Worm (Caenorhabditis elegans) whole organism, late embryonic: ENCODE data around the gene ddx-17.

ENCODE experiments used
- C08G9.2 ChIP-seq: sonication (generic microtip); optimal IDR thresholded peaks from 2 replicates; lab custom pipeline; 2016; ENCODE audit warnings: mild to moderate bottlenecking, missing genetic modification characterization, moderate library complexity, missing compliant biosample characterization
- F13H6.1 ChIP-seq: sonication (generic microtip); optimal IDR thresholded peaks from 2 replicates; lab custom pipeline; 2016; ENCODE audit warnings: missing genetic modification characterization, missing compliant biosample characterization
- K02D7.2 ChIP-seq: sonication (generic microtip); optimal IDR thresholded peaks from 2 replicates; lab custom pipeline; 2017; ENCODE audit warnings: mild to moderate bottlenecking, missing genetic modification characterization, missing compliant biosample characterization
- Y22D7AL.16 ChIP-seq: sonication (generic microtip); optimal IDR thresholded peaks from 2 replicates; lab custom pipeline; 2016; ENCODE audit warnings: missing genetic modification characterization, missing compliant biosample characterization
- ahr-1 ChIP-seq: sonication (generic microtip); optimal IDR thresholded peaks from 2 replicates; lab custom pipeline; 2016; ENCODE audit warnings: missing genetic modification characterization, missing compliant biosample characterization
- ceh-14 ChIP-seq: sonication (generic microtip); optimal IDR thresholded peaks from 2 replicates; lab custom pipeline; 2016; ENCODE audit warnings: missing genotype, missing genetic modification characterization, missing compliant biosample characterization
- ceh-2 ChIP-seq: sonication (generic microtip); optimal IDR thresholded peaks from 2 replicates; lab custom pipeline; 2016; ENCODE audit warnings: missing genotype, missing genetic modification characterization, missing compliant biosample characterization
- ceh-34 ChIP-seq: sonication (generic microtip); optimal IDR thresholded peaks from 2 replicates; lab custom pipeline; 2016; ENCODE audit warnings: mild to moderate bottlenecking, missing genetic modification characterization, missing compliant biosample characterization
- ceh-48 ChIP-seq: sonication (generic microtip); optimal IDR thresholded peaks from 2 replicates; lab custom pipeline; 2016; ENCODE audit warnings: missing genetic modification characterization, inconsistent platforms, missing compliant biosample characterization
- dmd-4 ChIP-seq: sonication (generic microtip); optimal IDR thresholded peaks from 2 replicates; lab custom pipeline; 2016; ENCODE audit warnings: borderline replicate concordance, missing genetic modification characterization, missing compliant biosample characterization
- elt-2 ChIP-seq: sonication (generic microtip); optimal IDR thresholded peaks from 2 replicates; lab custom pipeline; 2016; ENCODE audit warnings: missing genetic modification reagents, missing genetic modification characterization, missing compliant biosample characterization
- fkh-10 ChIP-seq: fragments of 150-350 bp; optimal IDR thresholded peaks from 2 replicates; lab custom pipeline; 2014; ENCODE audit warnings: missing biosample characterization, missing genetic modification reagents, missing genetic modification characterization
- gmeb-2 ChIP-seq: sonication (generic microtip); optimal IDR thresholded peaks from 2 replicates; lab custom pipeline; 2016; ENCODE audit warnings: missing genetic modification characterization, inconsistent platforms, missing compliant biosample characterization
- hlh-13 ChIP-seq: fragments of 200-800 bp; sonication (Bioruptor generic); optimal IDR thresholded peaks from 2 replicates; lab custom pipeline; 2018; ENCODE audit warnings: mild to moderate bottlenecking, missing genetic modification characterization, missing compliant biosample characterization
- hlh-15 ChIP-seq: sonication (generic microtip); optimal IDR thresholded peaks from 2 replicates; lab custom pipeline; 2016; ENCODE audit warnings: missing genetic modification characterization, missing compliant biosample characterization
- hlh-30 ChIP-seq: sonication (generic microtip); optimal IDR thresholded peaks from 2 replicates; lab custom pipeline; 2017; ENCODE audit warnings: antibody characterized with exemption, missing genetic modification characterization, missing compliant biosample characterization; ENCODE audit not compliant: insufficient read depth
- hlh-8 ChIP-seq: sonication (generic microtip); optimal IDR thresholded peaks from 2 replicates; lab custom pipeline; 2016; ENCODE audit warnings: missing genotype, missing genetic modification characterization, missing compliant biosample characterization
- mec-3 ChIP-seq: sonication (generic microtip); optimal IDR thresholded peaks from 2 replicates; lab custom pipeline; 2016; ENCODE audit warnings: borderline replicate concordance, missing genetic modification characterization, missing compliant biosample characterization
- nfya-1 ChIP-seq: sonication (generic microtip); optimal IDR thresholded peaks from 2 replicates; lab custom pipeline; 2017; ENCODE audit warnings: missing genetic modification characterization, mild to moderate bottlenecking, missing compliant biosample characterization, antibody characterized with exemption, moderate library complexity
- nhr-11 ChIP-seq: fragments of 150-350 bp; optimal IDR thresholded peaks from 2 replicates; lab custom pipeline; 2014; ENCODE audit warnings: missing biosample characterization, missing genetic modification characterization
- nhr-232 ChIP-seq: sonication (generic microtip); optimal IDR thresholded peaks from 2 replicates; lab custom pipeline; 2016; ENCODE audit warnings: missing genetic modification characterization, missing compliant biosample characterization
- pat-9 ChIP-seq: fragments of 200-800 bp; sonication (Bioruptor generic); optimal IDR thresholded peaks from 2 replicates; lab custom pipeline; 2018; ENCODE audit warnings: mild to moderate bottlenecking, missing genetic modification characterization, moderate library complexity, missing compliant biosample characterization
- pax-1 ChIP-seq: fragments of 150-350 bp; optimal IDR thresholded peaks from 2 replicates; lab custom pipeline; 2014; ENCODE audit warnings: missing biosample characterization, missing genetic modification characterization
- pha-2 ChIP-seq: sonication (generic microtip); optimal IDR thresholded peaks from 2 replicates; lab custom pipeline; 2017; ENCODE audit warnings: mild to moderate bottlenecking, missing genetic modification characterization, missing compliant biosample characterization
- pha-4 ChIP-seq: fragments of 150-350 bp; optimal IDR thresholded peaks from 2 replicates; lab custom pipeline; 2018; ENCODE audit warnings: missing biosample characterization, missing genetic modification reagents, missing genetic modification characterization
- pqm-1 ChIP-seq: sonication (generic microtip); optimal IDR thresholded peaks from 2 replicates; lab custom pipeline; 2016; ENCODE audit warnings: missing genetic modification characterization, missing compliant biosample characterization
- ref-2 ChIP-seq: sonication (generic microtip); optimal IDR thresholded peaks from 2 replicates; lab custom pipeline; 2016; ENCODE audit warnings: missing genetic modification characterization, missing compliant biosample characterization
- sdc-2 ChIP-seq: sonication (generic microtip); optimal IDR thresholded peaks from 2 replicates; lab custom pipeline; 2016; ENCODE audit warnings: missing genotype, missing genetic modification characterization, missing compliant biosample characterization
- sox-2 ChIP-seq: fragments of 200-800 bp; sonication (Bioruptor generic); IDR thresholded peaks from 2 replicates; pipeline ENCODE4 v1.3.6; 2022; ENCODE audit warnings: missing genetic modification reagents, missing genetic modification characterization, missing compliant biosample characterization
- sox-4 ChIP-seq: sonication (generic microtip); optimal IDR thresholded peaks from 2 replicates; lab custom pipeline; 2017; ENCODE audit warnings: mild to moderate bottlenecking, missing genetic modification characterization, inconsistent platforms, missing compliant biosample characterization
- syd-9 ChIP-seq: sonication (generic microtip); optimal IDR thresholded peaks from 2 replicates; lab custom pipeline; 2016; ENCODE audit warnings: mild to moderate bottlenecking, missing genetic modification characterization, moderate library complexity, missing compliant biosample characterization
- unc-42 ChIP-seq: sonication (generic microtip); optimal IDR thresholded peaks from 2 replicates; lab custom pipeline; 2016; ENCODE audit warnings: missing genotype, missing genetic modification characterization, missing compliant biosample characterization
- zip-5 ChIP-seq: sonication (generic microtip); optimal IDR thresholded peaks from 2 replicates; lab custom pipeline; 2016; ENCODE audit warnings: missing genetic modification characterization, missing compliant biosample characterization
- ztf-16 ChIP-seq: sonication (generic microtip); optimal IDR thresholded peaks from 2 replicates; lab custom pipeline; 2017; ENCODE audit warnings: missing genetic modification characterization, missing compliant biosample characterization

Gene ddx-17

DNA sequence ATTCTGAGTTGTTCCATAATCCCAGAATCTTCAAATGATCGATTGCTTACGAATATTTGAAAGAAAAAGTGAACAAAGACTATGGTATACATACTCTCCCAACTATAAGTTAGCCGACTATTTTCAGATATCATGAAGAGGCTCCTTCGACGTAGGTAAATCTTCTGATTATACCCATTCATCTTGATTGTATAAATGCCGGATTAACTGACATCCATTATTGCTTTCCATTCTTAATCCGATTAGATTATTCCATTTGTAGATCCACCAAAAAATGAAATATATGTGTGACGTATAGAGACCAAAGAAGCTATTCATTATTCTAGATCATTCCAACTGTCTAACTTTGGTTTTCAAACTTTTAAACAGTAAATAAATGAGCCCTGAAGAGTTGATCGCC, 18.4 kb downstream of the ddx-17 start:
- TF ChIP-seq pha-2 (tag; lab: Kevin White, UChicago): no peak
- TF ChIP-seq nhr-11 (tag; lab: Kevin White, UChicago): no peak
- TF ChIP-seq pha-4 (tag; lab: Kevin White, UChicago): no peak
- no peak for TF ChIP-seq hlh-13
- TF ChIP-seq ztf-16: no peak
- TF ChIP-seq fkh-10 (GFP tag; lab: Kevin White, UChicago): no peak
- TF ChIP-seq, all 69 proteins: peak for 0

ce11 chrV:13992485-13992884, 19.4 kb downstream of the ddx-17 start, which contains the start of gene droe-4:
droe-4 (plus strand) TSS chrV:13992656.
- TF ChIP-seq mec-3 (tag; lab: Kevin White, UChicago) (no peak), ahr-1 (tag; lab: Kevin White, UChicago) (no peak), pha-2 (tag; lab: Kevin White, UChicago) (no peak), nfya-1 (no peak), pat-9 (tag; lab: Kevin White, UChicago) (no peak), F13H6.1 (tag; lab: Kevin White, UChicago) (no peak), hlh-15 (tag; lab: Kevin White, UChicago) (no peak), pha-4 (tag; lab: Kevin White, UChicago) (no peak), syd-9 (tag; lab: Kevin White, UChicago) (no peak), hlh-30 (tag; lab: Kevin White, UChicago) (no peak), ceh-2 (no peak), Y22D7AL.16 (tag; lab: Kevin White, UChicago) (no peak), ceh-14 (tag; lab: Kevin White, UChicago) (no peak), gmeb-2 (tag; lab: Kevin White, UChicago) (no peak), nhr-232 (tag; lab: Kevin White, UChicago) (no peak), pqm-1 (tag; lab: Kevin White, UChicago) (no peak)

ce11 chrV:13986823-13987222, 25.0 kb downstream of the ddx-17 start:
- peak; percentile 89 for TF ChIP-seq elt-2
- TF ChIP-seq ahr-1 (tag; lab: Kevin White, UChicago): no peak
- no peak for TF ChIP-seq unc-42 (tag; lab: Kevin White, UChicago)

- TF ChIP-seq pax-1 (tag; lab: Kevin White, UChicago) (no peak), sox-4 (tag; lab: Kevin White, UChicago) (no peak), gmeb-2 (tag; lab: Kevin White, UChicago) (no peak), Y22D7AL.16 (tag; lab: Kevin White, UChicago) (no peak), sox-2 (no peak), unc-42 (tag; lab: Kevin White, UChicago) (no peak), zip-5 (no peak), ceh-48 (tag; lab: Kevin White, UChicago) (no peak), ceh-34 (tag; lab: Kevin White, UChicago) (no peak), K02D7.2 (tag; lab: Kevin White, UChicago) (no peak), C08G9.2 (no peak)
Measured at ce11 chrV:13984828-13985227, 27.0 kb downstream of the ddx-17 start, which contains the start of gene end-1. end-1 (plus strand) TSS chrV:13985128.

DNA sequence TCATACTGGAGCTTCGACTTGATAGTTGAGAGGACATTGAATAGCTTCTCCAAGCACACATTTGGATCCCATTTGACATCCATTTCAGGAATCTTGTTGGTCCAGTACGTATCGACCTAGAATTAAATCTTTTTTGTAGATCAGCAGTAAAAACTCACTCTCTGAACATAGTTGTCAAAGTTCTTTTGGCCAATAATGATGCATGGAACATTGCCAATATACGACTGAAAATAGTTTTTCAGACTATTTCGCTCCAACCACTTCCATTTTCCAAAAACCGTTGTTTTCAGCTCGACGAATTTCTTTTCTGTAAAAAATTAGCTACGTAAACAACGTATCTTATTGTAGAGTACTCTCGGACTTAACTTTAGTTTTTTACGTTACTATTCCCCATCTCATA, 30.2 kb downstream of the ddx-17 start:
- TF ChIP-seq hlh-8: no peak
- TF ChIP-seq ref-2 (tag; lab: Kevin White, UChicago): no peak
- TF ChIP-seq pha-4 (tag; lab: Kevin White, UChicago): no peak
- no peak for TF ChIP-seq pqm-1 (tag; lab: Kevin White, UChicago)
- no peak for TF ChIP-seq ahr-1 (tag; lab: Kevin White, UChicago)
- TF ChIP-seq dmd-4 (tag; lab: Kevin White, UChicago): no peak
- TF ChIP-seq C08G9.2: no peak
- no peak for TF ChIP-seq pha-2 (tag; lab: Kevin White, UChicago)
- TF ChIP-seq sdc-2 (tag; lab: Kevin White, UChicago): no peak
